Fruit fly (Drosophila melanogaster): ENCODE measurements around the gene CG2926.

The CG2926 gene

dm6 chr3R:5591398-5591853, 3.2 kb upstream of the CG2926 start, which contains the start of the genes noi and Vha26 (continued):
- no peak for TF ChIP-seq CG10431 (GFP tag; optimal IDR thresholded peaks at IDR 0.05)
- TF ChIP-seq tap (tag; optimal IDR thresholded peaks at IDR 0.05), result no peak
- peak; percentile 81 for TF ChIP-seq CG12659 (GFP tag; optimal IDR thresholded peaks at IDR 0.05)
- no peak for TF ChIP-seq CG7745 (tag; optimal IDR thresholded peaks at IDR 0.05)
- no peak for TF ChIP-seq toy (GFP tag; IDR thresholded peaks at IDR 0.05)
- peak; percentile 34 for TF ChIP-seq pum (GFP tag; optimal IDR thresholded peaks at IDR 0.05)
- TF ChIP-seq HLH54F (GFP tag; optimal IDR thresholded peaks at IDR 0.05), result peak; percentile 50
- TF ChIP-seq nerfin-1 (tag; optimal IDR thresholded peaks at IDR 0.05), result peak; percentile 15
- peak in 1 of 3 experiments; percentile 50 for TF ChIP-seq Stat92E (GFP tag; optimal IDR thresholded peaks at IDR 0.05)
- no peak for TF ChIP-seq lmd (GFP tag; IDR thresholded peaks at IDR 0.05)
- 0 out of 2 replicates have a peak, but pooled peaks have one; percentile 24 for TF ChIP-seq Adf1 (GFP tag; IDR thresholded peaks at IDR 0.05)
- TF ChIP-seq CG10462 (GFP tag; optimal IDR thresholded peaks at IDR 0.05), result no peak
- no peak for TF ChIP-seq CG10366 (GFP tag; IDR thresholded peaks at IDR 0.05)
- TF ChIP-seq Gug (GFP tag; IDR thresholded peaks at IDR 0.05), result 0 out of 4 replicates have a peak, but pooled peaks have one; percentile 23
- TF ChIP-seq Poxn (GFP tag; IDR thresholded peaks at IDR 0.05), result no peak
- TF ChIP-seq tx (GFP tag; optimal IDR thresholded peaks at IDR 0.05), result no peak
- no peak for TF ChIP-seq sr (GFP tag; IDR thresholded peaks at IDR 0.05)
- peak; percentile 10 for TF ChIP-seq bab2 (GFP tag; optimal IDR thresholded peaks at IDR 0.05)
- no peak for TF ChIP-seq CG8359 (GFP tag; optimal IDR thresholded peaks at IDR 0.05; ENCODE audit: borderline replicate concordance)
- no peak for TF ChIP-seq wdn (GFP tag; IDR thresholded peaks at IDR 0.05)
- TF ChIP-seq Ptx1 (GFP tag; IDR thresholded peaks at IDR 0.05), result no peak
- TF ChIP-seq sd (tag; optimal IDR thresholded peaks at IDR 0.05), result no peak
- no peak for TF ChIP-seq eve (GFP tag; optimal IDR thresholded peaks at IDR 0.05)
- TF ChIP-seq CG8765 (GFP tag; IDR thresholded peaks at IDR 0.05), result 0 out of 2 replicates have a peak, but pooled peaks have one; percentile 25
- peak; percentile 53; the same call in 1 of the 2 replicates for TF ChIP-seq inv (GFP tag; IDR thresholded peaks at IDR 0.05; ENCODE audit: partially characterized antibody)
- no peak for TF ChIP-seq luna (GFP tag; optimal IDR thresholded peaks at IDR 0.05)
- TF ChIP-seq CG8478 (optimal IDR thresholded peaks at IDR 0.05), result no peak
- TF ChIP-seq Mes4 (GFP tag; optimal IDR thresholded peaks at IDR 0.05), result peak; percentile 31
- peak; percentile 40; the same call in 2 of the 3 replicates for TF ChIP-seq CG11560 (tag; IDR thresholded peaks at IDR 0.05)
- peak; percentile 65 for TF ChIP-seq Scr (GFP tag; IDR thresholded peaks at IDR 0.05; ENCODE audit: partially characterized antibody)
- no peak for TF ChIP-seq CG16815 (GFP tag; optimal IDR thresholded peaks at IDR 0.05)
- peak; percentile 18; the same call in 1 of the 2 replicates for TF ChIP-seq vvl (GFP tag; IDR thresholded peaks at IDR 0.05)
- peak; percentile 74 for TF ChIP-seq CG2712 (tag; optimal IDR thresholded peaks at IDR 0.05)
- TF ChIP-seq Fer2 (tag; optimal IDR thresholded peaks at IDR 0.05), result peak; percentile 8
- TF ChIP-seq CG13424 (tag; optimal IDR thresholded peaks at IDR 0.05), result peak; percentile 63
- no peak for TF ChIP-seq CG14441 (GFP tag; IDR thresholded peaks at IDR 0.05)
- peak; percentile 46 for TF ChIP-seq dmrt11E (tag; optimal IDR thresholded peaks at IDR 0.05)
- no peak for TF ChIP-seq tup (GFP tag; optimal IDR thresholded peaks at IDR 0.05)
- TF ChIP-seq CG6175 (GFP tag; IDR thresholded peaks at IDR 0.05), result no peak
- TF ChIP-seq Atf-2 (GFP tag; optimal IDR thresholded peaks at IDR 0.05), result no peak
- no peak for TF ChIP-seq Nf-YA (GFP tag; IDR thresholded peaks at IDR 0.05)
- no peak for TF ChIP-seq jigr1 (GFP tag; IDR thresholded peaks at IDR 0.05)
- no peak for TF ChIP-seq Oaz (GFP tag; IDR thresholded peaks at IDR 0.05)
- TF ChIP-seq CG8924 (tag; optimal IDR thresholded peaks at IDR 0.05), result no peak
